Fruit fly (Drosophila melanogaster) whole organism, pupa: ENCODE results near the gene CG2247.
A peak's percentile ranks its signal among the peaks of the same experiment; 100 is the strongest.

Experiments
- CG12605 ChIP-seq: fragments of 200-800 bp; sonication (Bioruptor generic); IDR thresholded peaks from 2 replicates; pipeline ENCODE4 v1.3.6; 2022; ENCODE audit warnings: missing biosample characterization, missing genetic modification characterization
- CG17806 ChIP-seq: fragments of 200-800 bp; sonication (Bioruptor generic); optimal IDR thresholded peaks from 2 replicates; lab custom pipeline; 2018; ENCODE audit warnings: missing biosample characterization, mild to moderate bottlenecking, missing genetic modification characterization, moderate library complexity
- CG4496 ChIP-seq: fragments of 200-800 bp; sonication (Bioruptor generic); IDR thresholded peaks from 3 replicates; pipeline ENCODE4 v1.3.6; 2022; ENCODE audit warnings: missing biosample characterization, missing genetic modification characterization
- CG8159 ChIP-seq: fragments of 200-800 bp; sonication (Bioruptor generic); optimal IDR thresholded peaks from 3 replicates; lab custom pipeline; 2018; ENCODE audit warnings: missing biosample characterization, mild to moderate bottlenecking, missing genetic modification characterization, moderate library complexity
- EcR ChIP-seq: fragments of 200-800 bp; sonication (Bioruptor generic); optimal IDR thresholded peaks from 3 replicates; lab custom pipeline; 2019; ENCODE audit warnings: missing biosample characterization, missing genetic modification characterization, mild to moderate bottlenecking, moderate library complexity, missing genetic modification reagents
- Pif1A ChIP-seq: fragments of 200-800 bp; sonication (Bioruptor generic); optimal IDR thresholded peaks from 3 replicates; lab custom pipeline; 2016; ENCODE audit warnings: missing biosample characterization, missing genetic modification characterization
- Snoo ChIP-seq: fragments of 200-800 bp; sonication (Bioruptor generic); optimal IDR thresholded peaks from 3 replicates; lab custom pipeline; 2017; ENCODE audit warnings: missing biosample characterization, mild to moderate bottlenecking, missing genetic modification characterization, inconsistent platforms

- TF ChIP-seq CG17806 (tag; lab: Kevin White, UChicago) (peak; percentile 97), CG8159 (peak; percentile 95), CG12605 (peak; percentile 95), CG4496 (GFP tag; lab: Robert Waterston, UW) (peak; percentile 98), EcR (GFP tag; lab: Kevin White, UChicago) (peak; percentile 92), Snoo (tag; lab: Kevin White, UChicago) (peak; percentile 84), Pif1A (GFP tag; lab: Kevin White, UChicago) (peak; percentile 97)
These were observed 11.4 kb upstream of the CG2247 start for dm6 chrX:11622649-11623425.
